Fruit fly (Drosophila melanogaster): ENCODE data around the gene Keap1.

Gene Keap1

DNA sequence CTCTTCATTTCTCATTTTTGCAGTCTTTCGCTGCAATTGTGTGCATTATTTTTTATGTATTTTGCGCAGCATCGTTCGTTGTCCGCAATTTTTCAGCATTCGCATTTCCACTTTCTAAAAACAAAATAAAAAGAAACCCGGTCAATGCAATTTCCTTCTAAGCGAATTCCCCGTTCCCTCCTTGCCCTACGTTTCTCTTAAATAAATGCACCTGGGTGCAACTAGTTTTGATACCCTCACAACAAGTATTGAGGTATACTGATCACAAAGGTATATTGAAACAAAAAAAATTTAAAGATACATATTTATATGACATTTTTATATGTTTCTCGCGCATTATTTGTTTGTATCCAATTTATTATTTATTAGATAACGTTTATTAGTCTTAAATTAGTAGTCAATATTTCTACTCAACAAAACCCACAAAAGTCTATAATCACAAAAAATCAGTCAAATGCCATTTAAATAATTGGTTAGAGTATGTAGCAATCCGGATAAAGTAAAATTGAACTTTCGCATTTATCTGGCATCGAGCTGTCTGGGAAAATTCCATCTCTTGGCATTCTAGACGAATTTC, 1.7 kb upstream of the Keap1 start (continued):
- TF ChIP-seq CG15479 (GFP tag; optimal IDR thresholded peaks at IDR 0.05): peak; percentile 79
- TF ChIP-seq lola (GFP tag; optimal IDR thresholded peaks at IDR 0.05): peak in 1 of 3 experiments; percentile 35
- no peak for TF ChIP-seq da (GFP tag; optimal IDR thresholded peaks at IDR 0.05)
- peak; percentile 3 for TF ChIP-seq CG30403 (GFP tag; optimal IDR thresholded peaks at IDR 0.05)
- TF ChIP-seq CG10979 (tag; optimal IDR thresholded peaks at IDR 0.05): peak; percentile 38
- TF ChIP-seq z (GFP tag; IDR thresholded peaks at IDR 0.05): no peak
- TF ChIP-seq CG6765 (GFP tag; optimal IDR thresholded peaks at IDR 0.05): no peak

DNA sequence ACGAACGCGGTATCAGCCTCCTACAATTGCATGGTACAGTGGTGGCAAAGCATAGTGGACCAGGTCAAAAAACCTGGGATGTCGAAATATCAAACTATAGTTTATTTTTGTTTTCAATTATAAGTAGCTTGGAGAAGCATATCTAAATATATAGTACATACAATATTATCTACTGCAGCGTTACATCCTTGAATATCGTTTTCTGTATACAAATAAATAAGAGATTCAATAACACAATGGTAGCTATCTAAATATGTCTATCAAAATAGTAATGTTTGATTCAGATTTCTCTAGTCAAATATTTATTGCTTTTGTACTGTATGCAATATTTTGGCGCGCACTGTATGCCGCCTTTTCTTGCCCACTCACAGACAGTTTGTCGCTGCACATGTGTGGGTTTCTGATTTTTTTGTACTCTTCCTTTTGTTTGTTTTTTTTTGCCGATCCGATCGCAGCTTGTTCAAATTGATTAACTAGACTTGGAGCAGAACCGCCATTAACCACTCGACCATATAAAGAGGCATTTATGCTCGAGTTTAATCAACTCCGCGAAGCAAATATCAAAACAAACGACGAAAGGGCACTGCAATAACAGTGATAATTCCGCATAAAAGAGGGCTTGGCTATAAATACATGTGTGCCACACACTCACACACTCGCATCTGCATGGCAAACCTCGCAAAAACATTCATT, 1.1 kb upstream of the Keap1 start:
- TF ChIP-seq CG2129 (GFP tag; IDR thresholded peaks at IDR 0.05; ENCODE audit: partially characterized antibody) (no peak), Dip2 (GFP tag; IDR thresholded peaks at IDR 0.05) (peak; percentile 41; the same call in 1 of the 2 replicates), Opbp (GFP tag; IDR thresholded peaks at IDR 0.05; ENCODE audit: partially characterized antibody) (no peak), CG8281 (tag; optimal IDR thresholded peaks at IDR 0.05) (peak; percentile 87), Lpt (GFP tag; optimal IDR thresholded peaks at IDR 0.05) (no peak), stwl (tag; optimal IDR thresholded peaks at IDR 0.05) (peak; percentile 40), unc-4 (GFP tag; IDR thresholded peaks at IDR 0.05; ENCODE audit: partially characterized antibody) (no peak), Dll (GFP tag; IDR thresholded peaks at IDR 0.05; ENCODE audit: partially characterized antibody) (no peak), Fer2 (tag; optimal IDR thresholded peaks at IDR 0.05) (peak; percentile 69), lov (optimal IDR thresholded peaks at IDR 0.05) (no peak), lov (GFP tag; IDR thresholded peaks at IDR 0.05) (peak; percentile 90), CG17912 (GFP tag; optimal IDR thresholded peaks at IDR 0.05) (peak; percentile 79), CG34422 (GFP tag; IDR thresholded peaks at IDR 0.05) (peak; percentile 94), dmrt11E (tag; optimal IDR thresholded peaks at IDR 0.05) (peak; percentile 96), sc (optimal IDR thresholded peaks at IDR 0.05) (no peak), sc (GFP tag; optimal IDR thresholded peaks at IDR 0.05) (peak; percentile 94), CkIIα-i1 (GFP tag; IDR thresholded peaks at IDR 0.05) (peak; percentile 63; the same call in 1 of the 2 replicates), fd96Cb (tag; optimal IDR thresholded peaks at IDR 0.05) (peak; percentile 94), MBD-R2 (GFP tag; IDR thresholded peaks at IDR 0.05) (peak; percentile 66; the same call in 1 of the 2 replicates), CG11696 (GFP tag; IDR thresholded peaks at IDR 0.05) (peak; percentile 84), CG6689 (GFP tag; IDR thresholded peaks at IDR 0.05) (peak; percentile 95), CG14014 (GFP tag; IDR thresholded peaks at IDR 0.05) (peak; percentile 93), Spps (tag; optimal IDR thresholded peaks at IDR 0.05) (peak; percentile 94), H2.0 (GFP tag; IDR thresholded peaks at IDR 0.05) (peak; percentile 86), pan (optimal IDR thresholded peaks at IDR 0.05) (no peak), pan (GFP tag; optimal IDR thresholded peaks at IDR 0.05 in 1 of 2, IDR thresholded peaks at IDR 0.05 in 1 of 2) (peak in 1 of 2 experiments; percentile 96), CG12744 (GFP tag; optimal IDR thresholded peaks at IDR 0.05) (peak; percentile 90), CG12659 (GFP tag; optimal IDR thresholded peaks at IDR 0.05) (peak; percentile 97), hth (optimal IDR thresholded peaks at IDR 0.05) (no peak), cato (GFP tag; optimal IDR thresholded peaks at IDR 0.05; ENCODE audit: borderline replicate concordance) (peak; percentile 94), CG9437 (GFP tag; optimal IDR thresholded peaks at IDR 0.05) (peak; percentile 94), CG13287 (GFP tag; IDR thresholded peaks at IDR 0.05; ENCODE audit: partially characterized antibody) (no peak), dmrt99B (tag; optimal IDR thresholded peaks at IDR 0.05) (peak; percentile 97), crol (GFP tag; IDR thresholded peaks at IDR 0.05) (peak; percentile 59), zen (tag; optimal IDR thresholded peaks at IDR 0.05) (peak; percentile 82), HmgD (GFP tag; optimal IDR thresholded peaks at IDR 0.05) (peak; percentile 9), CG43689 (GFP tag; IDR thresholded peaks at IDR 0.05) (peak; percentile 85), prd (optimal IDR thresholded peaks at IDR 0.05) (no peak), prd (GFP tag; IDR thresholded peaks at IDR 0.05) (peak; percentile 94), sima (GFP tag; optimal IDR thresholded peaks at IDR 0.05) (peak; percentile 82), fu2 (GFP tag; optimal IDR thresholded peaks at IDR 0.05) (peak; percentile 78)

Data from whole organism, embryonic.